Worm (Caenorhabditis elegans): Measurements from ENCODE around the gene tbc-2.

DNA sequence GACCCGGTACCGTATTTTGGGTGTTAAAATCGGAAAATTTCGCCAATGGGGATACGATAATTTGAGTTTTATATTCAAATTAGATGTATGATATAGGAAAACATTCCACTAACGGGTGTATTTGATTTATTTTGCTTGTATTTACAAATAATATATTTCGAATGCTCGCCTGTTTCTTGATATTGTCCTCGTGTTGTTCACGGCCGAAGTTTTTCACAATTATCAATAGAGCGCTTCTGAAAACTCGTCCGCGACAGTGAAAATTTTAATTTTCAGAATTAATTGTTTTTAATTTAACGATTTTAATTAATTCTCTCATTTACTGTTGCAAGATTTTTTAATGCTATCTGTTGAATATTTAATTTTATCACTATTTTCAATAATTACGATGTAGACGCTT, 7.6 kb downstream of the tbc-2 start:
- TF ChIP-seq unc-130 (GFP tag; optimal IDR thresholded peaks at IDR 0.05) (peak; percentile 91), nhr-76 (tag; optimal IDR thresholded peaks at IDR 0.05) (no peak), unc-39 (tag; optimal IDR thresholded peaks at IDR 0.05) (no peak), nhr-237 (tag; optimal IDR thresholded peaks at IDR 0.05) (no peak)
